Worm (Caenorhabditis elegans) whole organism, mixed stage, embryonic: ENCODE measurements around the gene R10E11.5.

Experiments
- ceh-83 ChIP-seq: fragments of 200-800 bp; sonication (Bioruptor generic); optimal IDR thresholded peaks from 2 replicates; lab custom pipeline; 2018; ENCODE audit warnings: mild to moderate bottlenecking, missing genetic modification characterization, missing compliant biosample characterization
- elt-3 ChIP-seq: fragments of 150-350 bp; optimal IDR thresholded peaks from 2 replicates; lab custom pipeline; 2014; ENCODE audit warnings: missing biosample characterization, missing genetic modification characterization
- pha-4 ChIP-seq: fragments of 150-350 bp; optimal IDR thresholded peaks from 2 replicates; lab custom pipeline; 2018; ENCODE audit warnings: missing biosample characterization, missing genetic modification reagents, missing genetic modification characterization

ce11 chrIII:9782011-9782436, 7.4 kb downstream of the R10E11.5 start, which contains the start of gene vha-2:
- TF ChIP-seq pha-4 (no peak), elt-3 (no peak), ceh-83 (no peak)
